Worm (Caenorhabditis elegans) whole organism, young adult: Measurements from ENCODE around the gene T01B10.5.

ENCODE experiments used
- B0336.3 ChIP-seq: fragments of 200-800 bp; sonication (Bioruptor generic); IDR thresholded peaks from 2 replicates; pipeline ENCODE4 v1.3.6; 2022; ENCODE audit warnings: missing genetic modification characterization, missing compliant biosample characterization
- F10E7.11 ChIP-seq: sonication (generic microtip); optimal IDR thresholded peaks from 2 replicates; lab custom pipeline; 2017; ENCODE audit warnings: mild to moderate bottlenecking, missing genetic modification characterization, moderate library complexity, missing compliant biosample characterization
- F33H1.4 ChIP-seq: fragments of 200-800 bp; sonication (Bioruptor generic); IDR thresholded peaks from 2 replicates; pipeline ENCODE4 v1.3.6; 2022; ENCODE audit warnings: missing genetic modification reagents, missing genetic modification characterization, missing compliant biosample characterization
- F39B2.1 ChIP-seq: fragments of 200-800 bp; sonication (Bioruptor generic); IDR thresholded peaks from 2 replicates; pipeline ENCODE4 v1.3.6; 2022; ENCODE audit warnings: missing genetic modification reagents, missing genetic modification characterization, missing compliant biosample characterization
- F57C9.4 ChIP-seq: sonication (generic microtip); optimal IDR thresholded peaks from 2 replicates; lab custom pipeline; 2017; ENCODE audit warnings: mild to moderate bottlenecking, missing genetic modification characterization, missing compliant biosample characterization
- Y56A3A.18 ChIP-seq: fragments of 200-800 bp; sonication (Bioruptor generic); IDR thresholded peaks from 2 replicates; pipeline ENCODE4 v1.3.6; 2022; ENCODE audit warnings: missing genetic modification reagents, missing genetic modification characterization, missing compliant biosample characterization
- Y79H2A.3 ChIP-seq: fragments of 200-800 bp; sonication (Bioruptor generic); conservative IDR thresholded peaks from 2 replicates; pipeline ENCODE4 v1.3.6; 2022; ENCODE audit warnings: missing genetic modification reagents, missing genetic modification characterization, missing compliant biosample characterization
- atf-7 ChIP-seq: sonication (generic microtip); optimal IDR thresholded peaks from 2 replicates; lab custom pipeline; 2017; ENCODE audit warnings: mild to moderate bottlenecking, missing genetic modification characterization, missing compliant biosample characterization
- athp-1 ChIP-seq: sonication (generic microtip); optimal IDR thresholded peaks from 2 replicates; lab custom pipeline; 2017; ENCODE audit warnings: mild to moderate bottlenecking, missing genetic modification characterization, missing compliant biosample characterization
- attf-3 ChIP-seq: fragments of 200-800 bp; sonication (Bioruptor generic); conservative IDR thresholded peaks from 2 replicates; pipeline ENCODE4 v1.3.6; 2022; ENCODE audit warnings: missing genetic modification reagents, missing genetic modification characterization, missing compliant biosample characterization
- ceh-91 ChIP-seq: fragments of 200-800 bp; sonication (Bioruptor generic); IDR thresholded peaks from 2 replicates; pipeline ENCODE4 v1.3.6; 2022; ENCODE audit warnings: missing genetic modification reagents, missing genetic modification characterization, missing compliant biosample characterization
- dpff-1 ChIP-seq: sonication (generic microtip); optimal IDR thresholded peaks from 2 replicates; lab custom pipeline; 2017; ENCODE audit warnings: mild to moderate bottlenecking, missing genetic modification characterization, missing compliant biosample characterization
- egl-18 ChIP-seq: fragments of 200-800 bp; sonication (Bioruptor generic); IDR thresholded peaks from 2 replicates; pipeline ENCODE4 v1.3.6; 2022; ENCODE audit warnings: missing genetic modification reagents, missing genetic modification characterization, missing compliant biosample characterization
- him-1 ChIP-seq: sonication (generic microtip); optimal IDR thresholded peaks from 2 replicates; lab custom pipeline; 2016; ENCODE audit warnings: missing genotype, missing genetic modification reagents, missing genetic modification characterization, missing compliant biosample characterization
- hmg-1.2 ChIP-seq: fragments of 200-800 bp; sonication (Bioruptor generic); IDR thresholded peaks from 2 replicates; pipeline ENCODE4 v1.3.6; 2022; ENCODE audit warnings: missing genetic modification reagents, missing genetic modification characterization, missing compliant biosample characterization
- hrde-1 ChIP-seq: sonication (generic microtip); optimal IDR thresholded peaks from 2 replicates; lab custom pipeline; 2016; ENCODE audit warnings: missing genetic modification characterization, mild to moderate bottlenecking, missing compliant biosample characterization, moderate library complexity, missing genotype, missing genetic modification reagents, borderline replicate concordance
- hsf-1 ChIP-seq: fragments of 200-800 bp; sonication (Bioruptor generic); IDR thresholded peaks from 2 replicates; pipeline ENCODE4 v1.3.6; 2022; ENCODE audit warnings: missing genetic modification reagents, missing genetic modification characterization, missing compliant biosample characterization
- lin-26 ChIP-seq: fragments of 200-800 bp; sonication (Bioruptor generic); IDR thresholded peaks from 2 replicates; pipeline ENCODE4 v1.3.6; 2022; ENCODE audit warnings: missing genetic modification reagents, missing genetic modification characterization, missing compliant biosample characterization
- lin-35 ChIP-seq, 3 experiments: fragments of 150-350 bp in 2 of 3; sonication (generic microtip) in 1 of 3; optimal IDR thresholded peaks; 2 replicates each; lab custom pipeline; 2014 to 2018; ENCODE audit warnings: missing biosample characterization in 3 of 3, missing genetic modification characterization in 3 of 3, missing genetic modification reagents in 3 of 3
- lin-40 ChIP-seq: sonication (generic microtip); optimal IDR thresholded peaks from 2 replicates; lab custom pipeline; 2016; ENCODE audit warnings: missing genetic modification characterization, mild to moderate bottlenecking, missing compliant biosample characterization, missing genotype, missing genetic modification reagents
- lsl-1 ChIP-seq: fragments of 200-800 bp; sonication (Bioruptor generic); optimal IDR thresholded peaks from 2 replicates; lab custom pipeline; 2018; ENCODE audit warnings: mild to moderate bottlenecking, missing genetic modification characterization, moderate library complexity, missing compliant biosample characterization
- madf-10 ChIP-seq: sonication (generic microtip); optimal IDR thresholded peaks from 2 replicates; lab custom pipeline; 2016; ENCODE audit warnings: mild to moderate bottlenecking, missing genetic modification characterization, missing compliant biosample characterization
- madf-6 ChIP-seq: fragments of 200-800 bp; sonication (Bioruptor generic); IDR thresholded peaks from 2 replicates; pipeline ENCODE4 v1.3.6; 2022; ENCODE audit warnings: missing genetic modification reagents, missing genetic modification characterization, missing compliant biosample characterization
- mcd-1 ChIP-seq: fragments of 200-800 bp; sonication (Bioruptor generic); IDR thresholded peaks from 2 replicates; pipeline ENCODE4 v1.3.6; 2022; ENCODE audit warnings: missing genetic modification reagents, missing genetic modification characterization, missing compliant biosample characterization
- nhr-120 ChIP-seq: fragments of 200-800 bp; sonication (Bioruptor generic); IDR thresholded peaks from 2 replicates; pipeline ENCODE4 v1.3.6; 2022; ENCODE audit warnings: missing genetic modification characterization, missing compliant biosample characterization
- nhr-179 ChIP-seq: sonication (generic microtip); optimal IDR thresholded peaks from 2 replicates; lab custom pipeline; 2016; ENCODE audit warnings: mild to moderate bottlenecking, missing genetic modification characterization, missing compliant biosample characterization
- nhr-27 ChIP-seq: fragments of 200-800 bp; sonication (Bioruptor generic); optimal IDR thresholded peaks from 2 replicates; lab custom pipeline; 2018; ENCODE audit warnings: mild to moderate bottlenecking, missing genetic modification characterization, moderate library complexity, missing compliant biosample characterization
- nhr-90 ChIP-seq: sonication (generic microtip); optimal IDR thresholded peaks from 2 replicates; lab custom pipeline; 2016; ENCODE audit warnings: missing genotype, mild to moderate bottlenecking, missing genetic modification characterization, missing compliant biosample characterization
- snpc-1.1 ChIP-seq: sonication (generic microtip); optimal IDR thresholded peaks from 2 replicates; lab custom pipeline; 2017; ENCODE audit warnings: missing genetic modification characterization, mild to moderate bottlenecking, missing compliant biosample characterization, antibody characterized with exemption, moderate library complexity, missing genotype, missing genetic modification reagents; ENCODE audit not compliant: insufficient read depth
- sptf-2 ChIP-seq: fragments of 200-800 bp; sonication (Bioruptor generic); optimal IDR thresholded peaks from 2 replicates; lab custom pipeline; 2018; ENCODE audit warnings: mild to moderate bottlenecking, missing genetic modification characterization, missing compliant biosample characterization
- unc-62 ChIP-seq: fragments of 150-350 bp; optimal IDR thresholded peaks from 2 replicates; lab custom pipeline; 2014; ENCODE audit warnings: missing biosample characterization, missing genetic modification reagents, missing genetic modification characterization
- ztf-18 ChIP-seq: sonication (generic microtip); optimal IDR thresholded peaks from 2 replicates; lab custom pipeline; 2016; ENCODE audit warnings: missing genotype, mild to moderate bottlenecking, missing genetic modification characterization, missing compliant biosample characterization
- ztf-26 ChIP-seq: sonication (generic microtip); optimal IDR thresholded peaks from 2 replicates; lab custom pipeline; 2017; ENCODE audit warnings: missing genetic modification characterization, missing compliant biosample characterization
- ztf-28 ChIP-seq: fragments of 200-800 bp; sonication (Bioruptor generic); IDR thresholded peaks from 2 replicates; pipeline ENCODE4 v1.3.6; 2022; ENCODE audit warnings: missing genetic modification reagents, missing genetic modification characterization, missing compliant biosample characterization

The T01B10.5 gene

DNA sequence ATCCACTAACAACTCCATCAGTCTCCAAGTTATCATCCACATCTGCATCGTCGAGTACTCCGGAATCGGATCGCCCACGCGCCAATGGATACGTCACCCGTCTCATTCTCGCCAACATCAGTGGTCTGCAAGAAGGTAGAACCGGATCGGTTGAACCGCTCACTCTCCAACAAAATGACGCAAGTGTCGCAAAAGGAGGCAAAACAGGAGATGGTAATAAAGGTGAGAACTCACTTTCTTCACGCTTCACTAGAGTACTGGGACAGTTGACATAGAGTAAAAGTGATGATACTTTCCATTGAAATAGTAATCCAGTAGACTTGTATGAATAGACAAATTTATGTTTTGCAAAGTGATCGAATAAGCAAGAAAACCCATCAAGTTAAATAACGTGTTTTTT, 14.0 kb downstream of the T01B10.5 start:
- no peak for TF ChIP-seq madf-10 (tag; lab: Kevin White, UChicago)
- 0 out of 2 replicates have a peak, but pooled peaks have one; percentile 78 for TF ChIP-seq nhr-120 (GFP tag; lab: Robert Waterston, UW)

DNA sequence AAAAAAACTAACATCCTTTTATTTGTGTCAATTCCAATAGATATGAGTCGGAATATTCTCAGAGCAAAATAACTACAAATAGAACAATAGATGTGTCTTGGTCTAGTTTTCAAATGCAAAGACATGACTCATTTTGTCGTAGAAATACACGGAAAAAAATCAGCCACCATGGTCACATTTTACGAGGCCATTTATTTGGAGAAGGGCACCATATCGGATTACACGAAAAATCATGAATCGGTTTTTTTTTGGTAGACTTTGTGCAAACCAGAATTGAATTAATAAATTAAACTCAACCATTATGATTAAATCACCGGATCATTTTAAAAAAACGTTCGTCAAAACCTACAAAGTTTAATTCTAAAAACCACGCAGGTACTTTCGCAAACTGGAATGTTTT, 25.3 kb downstream of the T01B10.5 start, which contains the start of gene H03E18.2:
TSS of gene H03E18.2 (minus strand) at position 101 of the 400 bp plus-strand sequence.
- TF ChIP-seq ztf-18 (tag; lab: Kevin White, UChicago) (no peak), lin-35 (GFP tag; optimal IDR thresholded peaks at IDR 0.05; lab: Kevin White, UChicago) (no peak), F57C9.4 (no peak), madf-10 (tag; lab: Kevin White, UChicago) (no peak), lsl-1 (GFP tag; lab: Kevin White, UChicago) (no peak)

DNA sequence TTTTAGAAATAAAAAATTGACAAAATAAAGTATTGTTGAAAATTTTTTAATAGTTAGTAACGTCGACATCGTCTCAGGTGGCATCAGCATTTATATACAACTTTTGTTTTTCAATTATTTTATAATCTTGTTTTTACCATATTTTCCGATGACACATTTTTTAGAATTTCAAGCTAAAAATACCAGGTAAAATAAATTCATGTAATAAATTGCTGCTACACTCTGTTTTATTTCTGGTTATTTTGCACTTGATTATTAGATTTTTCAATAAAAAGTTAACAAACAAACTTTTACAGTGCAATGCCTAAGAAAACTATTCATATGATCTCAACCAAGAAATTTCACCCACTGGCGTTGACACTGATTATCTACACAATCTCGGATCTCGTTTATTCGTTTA, 26.5 kb downstream of the T01B10.5 start, which contains the start of gene C03G5.14:
TSS of gene C03G5.14 (plus strand) at position 301 of the 400 bp plus-strand sequence.
- no peak for TF ChIP-seq him-1 (tag; lab: Kevin White, UChicago)
- TF ChIP-seq ztf-26: no peak
- TF ChIP-seq B0336.3 (GFP tag; lab: Robert Waterston, UW): no peak
- TF ChIP-seq mcd-1 (GFP tag; lab: Robert Waterston, UW): no peak
- no peak for TF ChIP-seq attf-3 (GFP tag; lab: Robert Waterston, UW)
- no peak for TF ChIP-seq nhr-27 (tag; lab: Kevin White, UChicago)
- TF ChIP-seq ceh-91: no peak
- TF ChIP-seq unc-62 (GFP tag; lab: Kevin White, UChicago): no peak
- TF ChIP-seq lin-40 (tag; lab: Kevin White, UChicago): no peak
- no peak for TF ChIP-seq ztf-28 (GFP tag; lab: Robert Waterston, UW)
- no peak for TF ChIP-seq hrde-1 (tag; lab: Kevin White, UChicago)
- no peak for TF ChIP-seq dpff-1 (tag; lab: Kevin White, UChicago)
- no peak for TF ChIP-seq F33H1.4 (GFP tag; lab: Robert Waterston, UW)
- TF ChIP-seq sptf-2: no peak
- TF ChIP-seq snpc-1.1 (tag; lab: Kevin White, UChicago): no peak
- no peak for TF ChIP-seq atf-7 (tag; lab: Kevin White, UChicago)
- no peak for TF ChIP-seq nhr-120 (GFP tag; lab: Robert Waterston, UW)
- TF ChIP-seq Y56A3A.18: no peak
- TF ChIP-seq athp-1 (tag; lab: Kevin White, UChicago): no peak

DNA sequence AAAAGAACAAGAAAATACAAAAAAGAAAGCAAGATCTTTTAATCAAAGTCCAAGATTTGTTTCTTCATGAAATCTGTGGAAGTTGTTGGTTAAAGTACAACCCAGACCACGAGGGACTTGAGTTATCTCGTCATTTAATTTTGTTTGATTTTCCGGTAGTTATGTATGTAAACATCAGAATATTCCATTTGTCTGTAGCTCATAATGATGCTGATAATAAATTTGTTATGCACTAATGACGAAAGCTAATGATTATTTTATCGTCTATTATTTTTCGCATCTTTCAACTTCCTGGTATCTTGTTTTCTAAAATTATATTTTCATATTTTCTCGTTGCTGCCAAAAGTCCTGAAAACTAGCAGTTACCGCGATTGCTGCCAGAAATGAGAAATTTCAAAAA, 27.9 kb downstream of the T01B10.5 start:
- TF ChIP-seq madf-6 (no peak), egl-18 (GFP tag; lab: Robert Waterston, UW) (no peak), F33H1.4 (GFP tag; lab: Robert Waterston, UW) (no peak), lin-26 (GFP tag; lab: Robert Waterston, UW) (no peak), F10E7.11 (tag; lab: Kevin White, UChicago) (no peak), nhr-90 (tag; lab: Kevin White, UChicago) (no peak), F39B2.1 (GFP tag; lab: Robert Waterston, UW) (no peak), lin-40 (tag; lab: Kevin White, UChicago) (no peak), nhr-179 (tag; lab: Kevin White, UChicago) (no peak), hsf-1 (GFP tag; lab: Robert Waterston, UW) (no peak), Y79H2A.3 (GFP tag; lab: Robert Waterston, UW) (no peak), hmg-1.2 (no peak)
